Worm (Caenorhabditis elegans) whole organism, L2 larva: ENCODE measurements around the gene mlp-1.

Experiments
- lin-13 ChIP-seq: fragments of 150-350 bp; optimal IDR thresholded peaks from 2 replicates; lab custom pipeline; 2014; ENCODE audit warnings: missing biosample characterization, missing genetic modification reagents, missing genetic modification characterization
- nhr-11 ChIP-seq: fragments of 150-350 bp; optimal IDR thresholded peaks from 2 replicates; lab custom pipeline; 2014; ENCODE audit warnings: missing biosample characterization, missing genetic modification characterization
- nhr-129 ChIP-seq: fragments of 150-350 bp; optimal IDR thresholded peaks from 2 replicates; lab custom pipeline; 2014; ENCODE audit warnings: missing biosample characterization, missing genetic modification characterization
- ztf-11 ChIP-seq: sonication (generic microtip); optimal IDR thresholded peaks from 2 replicates; lab custom pipeline; 2017; ENCODE audit warnings: missing biosample characterization, missing genetic modification characterization

- TF ChIP-seq nhr-129 (peak; percentile 57), lin-13 (no peak), nhr-11 (tag; lab: Kevin White, UChicago) (no peak), ztf-11 (tag; lab: Kevin White, UChicago) (no peak)
These were observed 25.0 kb downstream of the mlp-1 start for ce11 chrIII:5949817-5950216.
